Worm (Caenorhabditis elegans) whole organism, young adult: Measurements from ENCODE around the gene gpa-11.

Source experiments
- B0261.1 ChIP-seq: sonication (generic microtip); optimal IDR thresholded peaks from 2 replicates; lab custom pipeline; 2016; ENCODE audit warnings: mild to moderate bottlenecking, missing genetic modification characterization, moderate library complexity, missing compliant biosample characterization
- B0336.3 ChIP-seq: fragments of 200-800 bp; sonication (Bioruptor generic); IDR thresholded peaks from 2 replicates; pipeline ENCODE4 v1.3.6; 2022; ENCODE audit warnings: missing genetic modification characterization, missing compliant biosample characterization
- C06A6.2 ChIP-seq: fragments of 200-800 bp; sonication (Bioruptor generic); conservative IDR thresholded peaks from 2 replicates; pipeline ENCODE4 v1.3.6; 2022; ENCODE audit warnings: missing genetic modification characterization, missing compliant biosample characterization
- D2030.7 ChIP-seq: fragments of 200-800 bp; sonication (Bioruptor generic); IDR thresholded peaks from 2 replicates; pipeline ENCODE4 v1.3.6; 2022; ENCODE audit warnings: missing genetic modification reagents, missing genetic modification characterization, missing compliant biosample characterization
- F33H1.4 ChIP-seq: fragments of 200-800 bp; sonication (Bioruptor generic); IDR thresholded peaks from 2 replicates; pipeline ENCODE4 v1.3.6; 2022; ENCODE audit warnings: missing genetic modification reagents, missing genetic modification characterization, missing compliant biosample characterization
- F49E8.2 ChIP-seq: sonication (generic microtip); optimal IDR thresholded peaks from 3 replicates; lab custom pipeline; 2017; ENCODE audit warnings: missing genetic modification characterization, mild to moderate bottlenecking, missing compliant biosample characterization, antibody characterized with exemption, moderate library complexity; ENCODE audit not compliant: insufficient read depth
- F57C9.4 ChIP-seq: sonication (generic microtip); optimal IDR thresholded peaks from 2 replicates; lab custom pipeline; 2017; ENCODE audit warnings: mild to moderate bottlenecking, missing genetic modification characterization, missing compliant biosample characterization
- K12H6.12 ChIP-seq: fragments of 200-800 bp; sonication (Bioruptor generic); optimal IDR thresholded peaks from 2 replicates; lab custom pipeline; 2018; ENCODE audit warnings: mild to moderate bottlenecking, missing genetic modification characterization, missing compliant biosample characterization
- T07F8.4 ChIP-seq: sonication (generic microtip); optimal IDR thresholded peaks from 2 replicates; lab custom pipeline; 2016; ENCODE audit warnings: mild to moderate bottlenecking, missing genetic modification characterization, moderate library complexity, missing compliant biosample characterization
- Y53G8AR.9 ChIP-seq: fragments of 200-800 bp; sonication (Bioruptor generic); conservative IDR thresholded peaks from 2 replicates; pipeline ENCODE4 v1.3.6; 2022; ENCODE audit warnings: missing genetic modification reagents, missing genetic modification characterization, missing compliant biosample characterization
- Y67H2A.10 ChIP-seq: fragments of 200-800 bp; sonication (Bioruptor generic); conservative IDR thresholded peaks from 2 replicates; pipeline ENCODE4 v1.3.6; 2022; ENCODE audit warnings: missing genetic modification reagents, missing genetic modification characterization, missing compliant biosample characterization
- atf-7 ChIP-seq: sonication (generic microtip); optimal IDR thresholded peaks from 2 replicates; lab custom pipeline; 2017; ENCODE audit warnings: mild to moderate bottlenecking, missing genetic modification characterization, missing compliant biosample characterization
- attf-3 ChIP-seq: fragments of 200-800 bp; sonication (Bioruptor generic); conservative IDR thresholded peaks from 2 replicates; pipeline ENCODE4 v1.3.6; 2022; ENCODE audit warnings: missing genetic modification reagents, missing genetic modification characterization, missing compliant biosample characterization
- dox-1 ChIP-seq: fragments of 200-800 bp; sonication (Bioruptor generic); IDR thresholded peaks from 2 replicates; pipeline ENCODE4 v1.3.6; 2022; ENCODE audit warnings: missing genetic modification reagents, missing genetic modification characterization, missing compliant biosample characterization
- dpl-1 ChIP-seq: fragments of 150-350 bp; optimal IDR thresholded peaks from 2 replicates; lab custom pipeline; 2014; ENCODE audit warnings: missing biosample characterization, missing genetic modification reagents, missing genetic modification characterization
- efl-1 ChIP-seq: fragments of 150-350 bp; optimal IDR thresholded peaks from 2 replicates; lab custom pipeline; 2014; ENCODE audit warnings: missing biosample characterization, missing genetic modification reagents, missing genetic modification characterization
- ets-4 ChIP-seq: fragments of 200-800 bp; sonication (Bioruptor generic); optimal IDR thresholded peaks from 2 replicates; lab custom pipeline; 2018; ENCODE audit warnings: mild to moderate bottlenecking, missing genetic modification characterization, missing compliant biosample characterization
- him-1 ChIP-seq: sonication (generic microtip); optimal IDR thresholded peaks from 2 replicates; lab custom pipeline; 2016; ENCODE audit warnings: missing genotype, missing genetic modification reagents, missing genetic modification characterization, missing compliant biosample characterization
- hlh-12 ChIP-seq: sonication (generic microtip); optimal IDR thresholded peaks from 2 replicates; lab custom pipeline; 2016; ENCODE audit warnings: missing genetic modification characterization, missing compliant biosample characterization
- lin-26 ChIP-seq: fragments of 200-800 bp; sonication (Bioruptor generic); IDR thresholded peaks from 2 replicates; pipeline ENCODE4 v1.3.6; 2022; ENCODE audit warnings: missing genetic modification reagents, missing genetic modification characterization, missing compliant biosample characterization
- lin-35 ChIP-seq, 3 experiments: fragments of 150-350 bp in 2 of 3; sonication (generic microtip) in 1 of 3; optimal IDR thresholded peaks; 2 replicates each; lab custom pipeline; 2014 to 2018; ENCODE audit warnings: missing biosample characterization in 3 of 3, missing genetic modification characterization in 3 of 3, missing genetic modification reagents in 3 of 3
- lin-40 ChIP-seq: sonication (generic microtip); optimal IDR thresholded peaks from 2 replicates; lab custom pipeline; 2016; ENCODE audit warnings: missing genetic modification characterization, mild to moderate bottlenecking, missing compliant biosample characterization, missing genotype, missing genetic modification reagents
- lin-54 ChIP-seq: fragments of 200-800 bp; sonication (Bioruptor generic); optimal IDR thresholded peaks from 2 replicates; lab custom pipeline; 2018; ENCODE audit warnings: mild to moderate bottlenecking, missing genetic modification characterization, missing compliant biosample characterization
- lsl-1 ChIP-seq: fragments of 200-800 bp; sonication (Bioruptor generic); optimal IDR thresholded peaks from 2 replicates; lab custom pipeline; 2018; ENCODE audit warnings: mild to moderate bottlenecking, missing genetic modification characterization, moderate library complexity, missing compliant biosample characterization
- lsy-27 ChIP-seq: sonication (generic microtip); optimal IDR thresholded peaks from 2 replicates; lab custom pipeline; 2017; ENCODE audit warnings: missing genetic modification characterization, mild to moderate bottlenecking, missing compliant biosample characterization, antibody characterized with exemption, missing genotype, borderline replicate concordance; ENCODE audit not compliant: insufficient read depth
- madf-3 ChIP-seq: fragments of 200-800 bp; sonication (Bioruptor generic); IDR thresholded peaks from 2 replicates; pipeline ENCODE4 v1.3.6; 2022; ENCODE audit warnings: missing genetic modification reagents, missing genetic modification characterization, missing compliant biosample characterization
- madf-6 ChIP-seq: fragments of 200-800 bp; sonication (Bioruptor generic); IDR thresholded peaks from 2 replicates; pipeline ENCODE4 v1.3.6; 2022; ENCODE audit warnings: missing genetic modification reagents, missing genetic modification characterization, missing compliant biosample characterization
- madf-8 ChIP-seq: fragments of 200-800 bp; sonication (Bioruptor generic); conservative IDR thresholded peaks from 2 replicates; pipeline ENCODE4 v1.3.6; 2022; ENCODE audit warnings: missing genetic modification reagents, missing genetic modification characterization, missing compliant biosample characterization
- mcd-1 ChIP-seq: fragments of 200-800 bp; sonication (Bioruptor generic); IDR thresholded peaks from 2 replicates; pipeline ENCODE4 v1.3.6; 2022; ENCODE audit warnings: missing genetic modification reagents, missing genetic modification characterization, missing compliant biosample characterization
- nfya-2 ChIP-seq: fragments of 200-800 bp; sonication (Bioruptor generic); IDR thresholded peaks from 2 replicates; pipeline ENCODE4 v1.3.6; 2022; ENCODE audit warnings: missing genetic modification reagents, missing genetic modification characterization, missing compliant biosample characterization
- rcor-1 ChIP-seq: fragments of 200-800 bp; sonication (Bioruptor generic); IDR thresholded peaks from 2 replicates; pipeline ENCODE4 v1.3.6; 2022; ENCODE audit warnings: missing genetic modification reagents, missing genetic modification characterization, missing compliant biosample characterization
- snpc-1.1 ChIP-seq: sonication (generic microtip); optimal IDR thresholded peaks from 2 replicates; lab custom pipeline; 2017; ENCODE audit warnings: missing genetic modification characterization, mild to moderate bottlenecking, missing compliant biosample characterization, antibody characterized with exemption, moderate library complexity, missing genotype, missing genetic modification reagents; ENCODE audit not compliant: insufficient read depth
- snpc-1.3 ChIP-seq: sonication (generic microtip); optimal IDR thresholded peaks from 2 replicates; lab custom pipeline; 2017; ENCODE audit warnings: missing genetic modification characterization, mild to moderate bottlenecking, missing compliant biosample characterization, antibody characterized with exemption, moderate library complexity, missing genotype, missing genetic modification reagents; ENCODE audit not compliant: insufficient read depth
- snpc-3.4 ChIP-seq: sonication (generic microtip); optimal IDR thresholded peaks from 2 replicates; lab custom pipeline; 2017; ENCODE audit warnings: missing genetic modification characterization, mild to moderate bottlenecking, missing compliant biosample characterization, antibody characterized with exemption, moderate library complexity, missing genotype, missing genetic modification reagents
- snpc-4 ChIP-seq, 5 experiments: fragments of 150-350 bp in 1 of 5; sonication (generic microtip) in 4 of 5; optimal IDR thresholded peaks; 2 replicates each; lab custom pipeline; 2014 to 2018; ENCODE audit warnings: missing genetic modification characterization in 5 of 5, missing biosample characterization in 3 of 5, antibody characterized with exemption in 2 of 5, mild to moderate bottlenecking in 2 of 5, missing compliant biosample characterization in 2 of 5, missing genotype in 2 of 5, moderate library complexity in 2 of 5, missing genetic modification reagents in 1 of 5
- somi-1 ChIP-seq: fragments of 200-800 bp; sonication (Bioruptor generic); optimal IDR thresholded peaks from 2 replicates; lab custom pipeline; 2018; ENCODE audit warnings: mild to moderate bottlenecking, missing genetic modification characterization, missing compliant biosample characterization
- sptf-2 ChIP-seq: fragments of 200-800 bp; sonication (Bioruptor generic); optimal IDR thresholded peaks from 2 replicates; lab custom pipeline; 2018; ENCODE audit warnings: mild to moderate bottlenecking, missing genetic modification characterization, missing compliant biosample characterization
- tbp1 ChIP-seq: fragments of 200-800 bp; sonication (Bioruptor generic); optimal IDR thresholded peaks from 2 replicates; lab custom pipeline; 2018; ENCODE audit warnings: mild to moderate bottlenecking, missing genetic modification characterization, missing compliant biosample characterization
- unc-130 ChIP-seq: sonication (generic microtip); optimal IDR thresholded peaks from 2 replicates; lab custom pipeline; 2016; ENCODE audit warnings: missing genetic modification reagents, missing genetic modification characterization, missing compliant biosample characterization
- unc-62 ChIP-seq: fragments of 150-350 bp; optimal IDR thresholded peaks from 2 replicates; lab custom pipeline; 2014; ENCODE audit warnings: missing biosample characterization, missing genetic modification reagents, missing genetic modification characterization
- xnd-1 ChIP-seq: sonication (generic microtip); optimal IDR thresholded peaks from 2 replicates; lab custom pipeline; 2016; ENCODE audit warnings: missing genotype, missing genetic modification reagents, missing genetic modification characterization, missing compliant biosample characterization
- ztf-28 ChIP-seq: fragments of 200-800 bp; sonication (Bioruptor generic); IDR thresholded peaks from 2 replicates; pipeline ENCODE4 v1.3.6; 2022; ENCODE audit warnings: missing genetic modification reagents, missing genetic modification characterization, missing compliant biosample characterization
- ztf-6 ChIP-seq: fragments of 200-800 bp; sonication (Bioruptor generic); IDR thresholded peaks from 2 replicates; pipeline ENCODE4 v1.3.6; 2022; ENCODE audit warnings: missing genetic modification reagents, missing genetic modification characterization, missing compliant biosample characterization

Gene gpa-11

DNA sequence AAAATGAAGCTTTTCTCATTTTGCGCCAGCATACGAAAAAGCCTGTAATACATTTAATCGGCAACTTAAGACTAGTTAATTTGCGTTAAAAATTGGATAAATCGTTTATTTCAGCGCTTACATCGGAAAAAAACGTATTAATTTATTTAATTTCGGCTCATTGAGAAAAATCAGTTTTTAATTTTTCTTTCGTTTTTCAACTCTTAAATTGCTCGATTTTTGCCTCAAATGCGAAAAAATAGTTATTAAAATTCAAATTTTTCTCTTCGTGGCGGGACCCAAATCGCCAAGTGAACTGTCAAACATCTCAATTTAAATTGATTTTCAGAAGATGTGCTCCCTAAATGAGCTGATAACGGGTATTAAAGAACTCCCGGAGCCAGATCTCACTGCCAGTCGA lies 24.0 kb upstream of the gpa-11 start, which contains the start of gene C16A11.5:
TSS of gene C16A11.5 (plus strand) at position 323 of the 400 bp plus-strand sequence.
- TF ChIP-seq lsy-27 (tag; lab: Kevin White, UChicago) (no peak), ztf-6 (GFP tag; lab: Robert Waterston, UW) (no peak), dpl-1 (GFP tag; lab: Kevin White, UChicago) (no peak), snpc-1.1 (no peak)

DNA sequence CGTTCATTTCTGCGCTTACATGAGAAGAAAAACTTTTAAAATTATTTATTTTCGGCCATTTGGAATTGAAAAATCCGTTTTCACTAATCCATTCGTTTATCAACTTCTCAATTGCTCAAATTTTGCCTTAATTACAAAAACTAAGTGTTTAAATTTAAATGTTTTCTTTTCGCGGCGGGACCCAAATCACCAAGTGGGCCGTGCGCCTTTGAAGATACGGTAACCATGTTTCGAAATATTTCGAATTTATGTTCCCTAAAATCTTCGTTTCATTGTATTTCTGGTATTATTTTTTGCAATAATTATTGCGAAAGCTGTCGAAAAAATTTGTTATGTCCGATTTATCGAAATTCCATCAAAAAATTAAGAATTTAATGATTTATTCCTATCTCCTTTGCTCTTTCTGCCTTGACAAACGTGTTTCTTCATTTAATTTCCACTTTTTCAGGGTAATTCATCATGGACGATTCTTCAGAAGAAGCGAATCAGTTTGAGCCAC lies 20.4 kb upstream of the gpa-11 start, which contains the start of gene C16A11.4:
TSS of gene C16A11.4 (plus strand) at position 449 of the 499 bp plus-strand sequence.
- TF ChIP-seq lsy-27 (tag; lab: Kevin White, UChicago) (no peak), B0336.3 (GFP tag; lab: Robert Waterston, UW) (no peak), madf-3 (no peak), tbp1 (no peak), F57C9.4 (tag; lab: Kevin White, UChicago) (no peak), T07F8.4 (tag; lab: Kevin White, UChicago) (no peak), ets-4 (GFP tag; lab: Kevin White, UChicago) (no peak), xnd-1 (tag; lab: Kevin White, UChicago) (peak; percentile 87), Y53G8AR.9 (GFP tag; lab: Robert Waterston, UW) (no peak), efl-1 (GFP tag; lab: Kevin White, UChicago) (peak; percentile 41), F49E8.2 (tag; lab: Kevin White, UChicago) (peak; percentile 31), dox-1 (GFP tag; lab: Robert Waterston, UW) (peak; percentile 6; the same call in 1 of the 2 replicates), lsl-1 (GFP tag; lab: Kevin White, UChicago) (peak; percentile 84), Y67H2A.10 (GFP tag; lab: Robert Waterston, UW) (no peak), snpc-3.4 (tag; lab: Kevin White, UChicago) (peak; percentile 70), snpc-1.3 (peak; percentile 38), lin-40 (tag; lab: Kevin White, UChicago) (no peak), F33H1.4 (GFP tag; lab: Robert Waterston, UW) (peak; percentile 86), snpc-4 (GFP tag; optimal IDR thresholded peaks at IDR 0.05; lab: Kevin White, UChicago) (no peak), snpc-4 (tag; optimal IDR thresholded peaks at IDR 0.05; lab: Kevin White, UChicago) (peak in 1 of 4 experiments; percentile 33), ztf-28 (GFP tag; lab: Robert Waterston, UW) (no peak), somi-1 (GFP tag; lab: Kevin White, UChicago) (no peak), D2030.7 (GFP tag; lab: Robert Waterston, UW) (peak; percentile 30; the same call in 1 of the 2 replicates), nfya-2 (GFP tag; lab: Robert Waterston, UW) (no peak), madf-6 (GFP tag; lab: Robert Waterston, UW) (peak; percentile 86), atf-7 (no peak), lin-54 (GFP tag; lab: Kevin White, UChicago) (peak; percentile 52), C06A6.2 (no peak), madf-8 (GFP tag; lab: Robert Waterston, UW) (peak; percentile 55), rcor-1 (no peak)
- TF ChIP-seq, all 124 proteins: peak for 13

DNA sequence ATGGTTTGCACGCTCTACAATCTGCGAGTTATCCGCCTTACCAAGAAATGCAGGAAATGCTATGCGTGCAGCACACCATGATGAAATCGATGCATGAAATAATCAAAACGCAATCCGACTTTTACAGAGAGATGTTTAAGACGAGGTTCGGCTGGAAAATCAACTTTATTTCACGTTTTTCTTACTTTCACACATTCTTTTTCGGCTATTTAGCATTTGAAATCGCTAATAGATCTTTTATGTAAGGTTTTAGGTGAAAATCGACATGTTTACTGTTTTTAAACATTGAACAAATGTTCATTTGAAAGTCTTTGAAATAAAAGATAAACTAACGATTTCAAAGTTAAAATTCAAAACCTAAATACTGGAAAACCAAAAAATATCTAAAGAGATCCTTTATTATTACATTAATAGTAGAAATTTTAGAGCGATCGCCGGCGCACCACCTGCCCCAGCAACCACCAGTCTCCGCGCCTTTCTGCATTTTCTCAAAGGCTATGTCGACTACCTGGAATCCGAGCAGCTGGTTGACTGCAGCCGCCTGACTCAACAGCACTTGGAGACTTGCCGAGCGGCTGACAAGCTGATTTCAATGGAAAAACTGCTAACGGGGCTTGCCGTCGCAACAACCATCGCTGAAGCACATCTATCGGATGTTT lies 18.8 kb upstream of the gpa-11 start:
- TF ChIP-seq mcd-1 (GFP tag; lab: Robert Waterston, UW) (peak; percentile 38; the same call in 1 of the 2 replicates), sptf-2 (GFP tag; lab: Kevin White, UChicago) (no peak), madf-3 (no peak), B0261.1 (tag; lab: Kevin White, UChicago) (no peak), attf-3 (no peak), tbp1 (peak; percentile 21), lin-26 (GFP tag; lab: Robert Waterston, UW) (no peak), K12H6.12 (tag; lab: Kevin White, UChicago) (no peak), hlh-12 (tag; lab: Kevin White, UChicago) (no peak), unc-130 (GFP tag; lab: Kevin White, UChicago) (no peak), lin-35 (GFP tag; optimal IDR thresholded peaks at IDR 0.05; lab: Kevin White, UChicago) (no peak), unc-62 (no peak), him-1 (tag; lab: Kevin White, UChicago) (no peak)
